Fruit fly (Drosophila melanogaster) whole organism, embryonic: ENCODE data around the gene CG15249.

Source experiments
- ATbp ChIP-seq: fragments of 200-800 bp; sonication (Bioruptor generic); optimal IDR thresholded peaks from 2 replicates; lab custom pipeline; 2017; ENCODE audit warnings: missing biosample characterization, mild to moderate bottlenecking, missing genetic modification characterization, missing genetic modification reagents
- Aef1 ChIP-seq: fragments of 200-800 bp; sonication (Bioruptor generic); IDR thresholded peaks from 3 replicates; pipeline ENCODE4 v1.3.6; 2022; ENCODE audit warnings: missing biosample characterization, missing genetic modification characterization
- Antp ChIP-seq: fragments of 200-800 bp; sonication (Bioruptor generic); optimal IDR thresholded peaks from 3 replicates; lab custom pipeline; 2016; ENCODE audit warnings: missing biosample characterization, missing genetic modification characterization
- CG10366 ChIP-seq: fragments of 200-800 bp; sonication (Bioruptor generic); IDR thresholded peaks from 2 replicates; pipeline ENCODE4 v1.3.6; 2022; ENCODE audit warnings: missing biosample characterization, missing genetic modification characterization
- CG10462 ChIP-seq: fragments of 200-800 bp; sonication (Bioruptor generic); optimal IDR thresholded peaks from 2 replicates; lab custom pipeline; 2016; ENCODE audit warnings: missing biosample characterization, missing genetic modification characterization
- CG12744 ChIP-seq: fragments of 200-800 bp; sonication (Bioruptor generic); optimal IDR thresholded peaks from 2 replicates; lab custom pipeline; 2016; ENCODE audit warnings: missing biosample characterization, missing genetic modification characterization
- CG16863 ChIP-seq: fragments of 200-800 bp; sonication (Bioruptor generic); optimal IDR thresholded peaks from 3 replicates; lab custom pipeline; 2016; ENCODE audit warnings: missing biosample characterization, missing genetic modification characterization
- CG17186 ChIP-seq: fragments of 200-800 bp; sonication (Bioruptor generic); optimal IDR thresholded peaks from 3 replicates; lab custom pipeline; 2017; ENCODE audit warnings: missing biosample characterization, missing genetic modification reagents, missing genetic modification characterization
- CG18619 ChIP-seq: fragments of 200-800 bp; sonication (Bioruptor generic); optimal IDR thresholded peaks from 3 replicates; lab custom pipeline; 2017; ENCODE audit warnings: missing biosample characterization, mild to moderate bottlenecking, missing genetic modification characterization
- CG34224 ChIP-seq: fragments of 200-800 bp; sonication (Bioruptor generic); IDR thresholded peaks from 3 replicates; pipeline ENCODE4 v1.3.6; 2022; ENCODE audit warnings: missing biosample characterization, missing genetic modification characterization; ENCODE audit not compliant: partially characterized antibody
- CG4282 ChIP-seq: fragments of 200-800 bp; sonication (Bioruptor generic); optimal IDR thresholded peaks from 2 replicates; lab custom pipeline; 2016; ENCODE audit warnings: missing biosample characterization, missing genetic modification characterization
- CG5245 ChIP-seq: fragments of 200-800 bp; sonication (Bioruptor generic); optimal IDR thresholded peaks from 3 replicates; lab custom pipeline; 2016; ENCODE audit warnings: missing biosample characterization, missing genetic modification characterization
- CG6272 ChIP-seq: fragments of 200-800 bp; sonication (Bioruptor generic); IDR thresholded peaks from 2 replicates; pipeline ENCODE4 v1.3.6; 2022; ENCODE audit warnings: missing biosample characterization, missing genetic modification characterization
- CG7271 ChIP-seq: fragments of 200-800 bp; sonication (Bioruptor generic); optimal IDR thresholded peaks from 2 replicates; lab custom pipeline; 2018; ENCODE audit warnings: missing biosample characterization, mild to moderate bottlenecking, missing genetic modification characterization, moderate library complexity
- CG8765 ChIP-seq: fragments of 200-800 bp; sonication (Bioruptor generic); IDR thresholded peaks from 2 replicates; pipeline ENCODE4 v1.3.6; 2022; ENCODE audit warnings: missing biosample characterization, missing genetic modification characterization
- CTCF ChIP-seq: fragments of 200-800 bp; sonication (Bioruptor generic); optimal IDR thresholded peaks from 2 replicates; lab custom pipeline; 2017; ENCODE audit warnings: missing biosample characterization, mild to moderate bottlenecking, missing genetic modification characterization, moderate library complexity
- Fer2 ChIP-seq: fragments of 200-800 bp; sonication (Bioruptor generic); optimal IDR thresholded peaks from 2 replicates; lab custom pipeline; 2018; ENCODE audit warnings: missing biosample characterization, mild to moderate bottlenecking, missing genetic modification characterization, moderate library complexity
- Gsc ChIP-seq: fragments of 200-800 bp; sonication (Bioruptor generic); IDR thresholded peaks from 2 replicates; pipeline ENCODE4 v1.3.6; 2022; ENCODE audit warnings: missing biosample characterization, missing genetic modification characterization
- HLH4C ChIP-seq: fragments of 200-800 bp; sonication (Bioruptor generic); IDR thresholded peaks from 3 replicates; pipeline ENCODE4 v1.3.6; 2022; ENCODE audit warnings: missing biosample characterization, missing genetic modification characterization; ENCODE audit not compliant: partially characterized antibody
- Hr78 ChIP-seq, 2 experiments: fragments of 200-800 bp in 1 of 2; fragments of >200 bp in 1 of 2; sonication (Bioruptor generic) in 1 of 2; optimal IDR thresholded peaks; 2 replicates each; lab custom pipeline; 2017 to 2019; ENCODE audit warnings: missing biosample characterization in 2 of 2, missing genetic modification characterization in 2 of 2, mild to moderate bottlenecking in 1 of 2, moderate library complexity in 1 of 2
- Mes4 ChIP-seq: fragments of 200-800 bp; sonication (Bioruptor generic); optimal IDR thresholded peaks from 2 replicates; lab custom pipeline; 2016; ENCODE audit warnings: missing biosample characterization, missing genetic modification characterization
- Mrtf ChIP-seq: fragments of 200-800 bp; sonication (Bioruptor generic); IDR thresholded peaks from 3 replicates; pipeline ENCODE4 v1.3.6; 2022; ENCODE audit warnings: missing biosample characterization, missing genetic modification characterization
- NK7.1 ChIP-seq: fragments of 200-800 bp; sonication (Bioruptor generic); optimal IDR thresholded peaks from 3 replicates; lab custom pipeline; 2016; ENCODE audit warnings: missing biosample characterization, missing genetic modification characterization
- Xrp1 ChIP-seq: fragments of 200-800 bp; sonication (Bioruptor generic); IDR thresholded peaks from 2 replicates; pipeline ENCODE4 v1.3.6; 2022; ENCODE audit warnings: missing biosample characterization, missing genetic modification characterization
- cg ChIP-seq: fragments of 200-800 bp; sonication (Bioruptor generic); optimal IDR thresholded peaks from 3 replicates; lab custom pipeline; 2019; ENCODE audit warnings: missing biosample characterization, mild to moderate bottlenecking, missing genetic modification characterization, moderate library complexity
- crol ChIP-seq: fragments of 200-800 bp; sonication (Bioruptor generic); IDR thresholded peaks from 2 replicates; pipeline ENCODE4 v1.3.6; 2022; ENCODE audit warnings: missing biosample characterization, missing genetic modification characterization
- danr ChIP-seq: fragments of 200-800 bp; sonication (Bioruptor generic); IDR thresholded peaks from 2 replicates; pipeline ENCODE4 v1.3.6; 2022; ENCODE audit warnings: missing biosample characterization, missing genetic modification characterization
- dati ChIP-seq: fragments of 200-800 bp; sonication (Bioruptor generic); IDR thresholded peaks from 2 replicates; pipeline ENCODE4 v1.3.6; 2022; ENCODE audit warnings: missing biosample characterization, missing genetic modification characterization
- ewg ChIP-seq: fragments of 200-800 bp; sonication (Bioruptor generic); optimal IDR thresholded peaks from 3 replicates; lab custom pipeline; 2017; ENCODE audit warnings: mild to moderate bottlenecking, missing biosample characterization, missing genetic modification reagents, missing genetic modification characterization
- fd3F ChIP-seq: fragments of 200-800 bp; sonication (Bioruptor generic); optimal IDR thresholded peaks from 2 replicates; lab custom pipeline; 2018; ENCODE audit warnings: missing biosample characterization, mild to moderate bottlenecking, missing genetic modification characterization, moderate library complexity
- h ChIP-seq: fragments of >200 bp; optimal IDR thresholded peaks from 2 replicates; lab custom pipeline; 2017
- hb ChIP-seq: fragments of 200-800 bp; sonication (Bioruptor generic); IDR thresholded peaks from 3 replicates; pipeline ENCODE4 v1.3.6; 2022; ENCODE audit warnings: missing biosample characterization, missing genetic modification characterization; ENCODE audit not compliant: partially characterized antibody
- lilli ChIP-seq: fragments of 200-800 bp; sonication (Bioruptor generic); optimal IDR thresholded peaks from 3 replicates; lab custom pipeline; 2016; ENCODE audit warnings: missing biosample characterization, missing genetic modification characterization
- maf-S ChIP-seq: fragments of 200-800 bp; sonication (Bioruptor generic); optimal IDR thresholded peaks from 2 replicates; lab custom pipeline; 2016; ENCODE audit warnings: missing biosample characterization, missing genetic modification characterization
- psq ChIP-seq: fragments of 200-800 bp; sonication (Bioruptor generic); optimal IDR thresholded peaks from 2 replicates; lab custom pipeline; 2017; ENCODE audit warnings: missing biosample characterization, missing genetic modification characterization
- rib ChIP-seq: fragments of 200-800 bp; sonication (Bioruptor generic); IDR thresholded peaks from 2 replicates; pipeline ENCODE4 v1.3.6; 2022; ENCODE audit warnings: missing biosample characterization, missing genetic modification characterization
- sens ChIP-seq: fragments of 200-800 bp; sonication (Bioruptor generic); peaks from one replicate; lab custom pipeline; 2016; ENCODE audit warnings: missing biosample characterization, missing genetic modification characterization
- sim ChIP-seq: fragments of 200-800 bp; sonication (Bioruptor generic); IDR thresholded peaks from 2 replicates; pipeline ENCODE4 v1.3.6; 2022; ENCODE audit warnings: missing biosample characterization, missing genetic modification characterization
- stc ChIP-seq: fragments of 200-800 bp; sonication (Bioruptor generic); IDR thresholded peaks from 2 replicates; pipeline ENCODE4 v1.3.6; 2022; ENCODE audit warnings: missing biosample characterization, missing genetic modification characterization
- stwl ChIP-seq: fragments of 200-800 bp; sonication (Bioruptor generic); optimal IDR thresholded peaks from 3 replicates; lab custom pipeline; 2018; ENCODE audit warnings: missing biosample characterization, mild to moderate bottlenecking, missing genetic modification characterization, moderate library complexity
- tup ChIP-seq: fragments of 200-800 bp; sonication (Bioruptor generic); optimal IDR thresholded peaks from 2 replicates; lab custom pipeline; 2016; ENCODE audit warnings: missing biosample characterization, mild to moderate bottlenecking, missing genetic modification characterization, moderate library complexity
- usp ChIP-seq: fragments of >200 bp; optimal IDR thresholded peaks from 2 replicates; lab custom pipeline; 2017; ENCODE audit warnings: missing biosample characterization, missing genetic modification characterization
- wor ChIP-seq: fragments of 200-800 bp; sonication (Bioruptor generic); IDR thresholded peaks from 2 replicates; pipeline ENCODE4 v1.3.6; 2022; ENCODE audit warnings: missing biosample characterization, missing genetic modification characterization

CG15249 gene

dm6 chrX:9892834-9893233 is 6.6 kb downstream of the CG15249 start (continued):
- TF ChIP-seq stwl (tag; lab: Kevin White, UChicago) (no peak), stc (no peak), HLH4C (GFP tag; lab: Robert Waterston, UW) (no peak), psq (no peak), CG16863 (GFP tag; lab: Kevin White, UChicago) (no peak), CG5245 (GFP tag; lab: Kevin White, UChicago) (no peak), fd3F (GFP tag; lab: Kevin White, UChicago) (no peak), CG17186 (GFP tag; lab: Kevin White, UChicago) (no peak), hb (GFP tag; lab: Robert Waterston, UW) (no peak), Xrp1 (no peak; the same call in 1 of the 2 replicates), CG4282 (GFP tag; lab: Kevin White, UChicago) (no peak), CG18619 (GFP tag; lab: Kevin White, UChicago) (no peak), Aef1 (GFP tag; lab: Robert Waterston, UW) (peak; percentile 50; the same call in 2 of the 3 replicates), wor (GFP tag; lab: Robert Waterston, UW) (no peak), dati (no peak), Antp (GFP tag; lab: Kevin White, UChicago) (no peak), cg (no peak), NK7.1 (GFP tag; lab: Kevin White, UChicago) (no peak), sim (GFP tag; lab: Robert Waterston, UW) (no peak), danr (GFP tag; lab: Robert Waterston, UW) (peak; percentile 10; the same call in 1 of the 2 replicates), Fer2 (no peak), rib (GFP tag; lab: Robert Waterston, UW) (no peak), Gsc (GFP tag; lab: Robert Waterston, UW) (no peak), maf-S (no peak), CG12744 (GFP tag; lab: Kevin White, UChicago) (no peak), CG7271 (tag; lab: Kevin White, UChicago) (no peak), ATbp (GFP tag; lab: Kevin White, UChicago) (no peak), crol (GFP tag; lab: Robert Waterston, UW) (no peak), h (lab: Kevin White, UChicago) (no peak), CG34224 (GFP tag; lab: Robert Waterston, UW) (no peak), Mes4 (no peak), Mrtf (GFP tag; lab: Robert Waterston, UW) (0 out of 3 replicates have a peak, but pooled peaks have one; percentile 25), usp (GFP tag; lab: Kevin White, UChicago) (no peak), ewg (no peak), Hr78 (GFP tag; optimal IDR thresholded peaks at IDR 0.05; lab: Kevin White, UChicago) (no peak), lilli (peak; percentile 23)

dm6 chrX:9889686-9890085 is 9.7 kb downstream of the CG15249 start:
- TF ChIP-seq CG6272: no peak
- no peak for TF ChIP-seq CG8765 (GFP tag; lab: Robert Waterston, UW)
- no peak for TF ChIP-seq HLH4C (GFP tag; lab: Robert Waterston, UW)
- peak; percentile 57 for TF ChIP-seq CTCF (GFP tag; lab: Kevin White, UChicago)
- TF ChIP-seq sens (GFP tag; lab: Kevin White, UChicago): peak; percentile 32
- TF ChIP-seq tup (GFP tag; lab: Kevin White, UChicago): no peak
- TF ChIP-seq hb (GFP tag; lab: Robert Waterston, UW): no peak
- no peak for TF ChIP-seq CG10462
- TF ChIP-seq CG10366 (GFP tag; lab: Robert Waterston, UW): no peak
- no peak for TF ChIP-seq CG18619 (GFP tag; lab: Kevin White, UChicago)
